Worm (Caenorhabditis elegans) whole organism, L4/young adult: ENCODE measurements around the gene H14N18.2.

Experiments used
- dao-5 ChIP-seq: sonication (generic microtip); optimal IDR thresholded peaks from 2 replicates; lab custom pipeline; 2016; ENCODE audit warnings: missing genotype, missing genetic modification characterization, moderate library complexity, missing compliant biosample characterization
- him-1 ChIP-seq: sonication (generic microtip); optimal IDR thresholded peaks from 2 replicates; lab custom pipeline; 2016; ENCODE audit warnings: missing genotype, missing genetic modification reagents, missing genetic modification characterization, missing compliant biosample characterization

DNA sequence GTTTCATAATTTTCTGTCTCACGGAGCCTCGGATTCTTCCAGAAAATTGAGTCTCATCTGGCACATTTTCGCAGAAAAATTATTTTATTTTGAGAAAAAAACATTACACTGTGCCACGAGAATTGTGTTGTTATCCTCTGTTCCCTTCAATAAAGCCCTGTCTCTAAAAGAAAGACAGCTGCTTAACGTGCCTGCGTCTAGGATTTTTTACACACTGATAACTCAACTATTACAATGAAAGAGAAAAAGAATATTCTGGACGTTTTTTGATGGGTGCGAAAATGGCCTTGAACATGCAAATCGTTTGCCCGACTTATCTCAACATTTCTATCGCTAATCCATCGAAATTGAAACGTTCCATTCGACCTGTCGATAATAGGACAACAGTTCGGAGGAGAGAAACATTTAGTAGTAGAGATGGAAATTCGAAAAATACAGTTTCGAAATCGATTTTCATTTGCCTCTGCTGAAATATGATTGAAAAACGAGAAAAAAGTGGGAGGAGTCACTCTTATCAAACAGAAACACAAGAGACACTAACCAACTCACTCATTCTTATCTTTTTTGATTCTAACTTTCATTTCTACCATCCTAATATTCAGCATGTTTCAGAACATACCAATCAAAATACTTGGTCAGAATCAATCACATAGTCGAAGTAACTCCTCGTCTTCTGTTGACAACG is 4.5 kb downstream of the H14N18.2 start:
- no peak for TF ChIP-seq him-1 (tag; lab: Kevin White, UChicago)
- no peak for TF ChIP-seq dao-5
